Worm (Caenorhabditis elegans): Measurements from ENCODE around the gene rde-8.

DNA sequence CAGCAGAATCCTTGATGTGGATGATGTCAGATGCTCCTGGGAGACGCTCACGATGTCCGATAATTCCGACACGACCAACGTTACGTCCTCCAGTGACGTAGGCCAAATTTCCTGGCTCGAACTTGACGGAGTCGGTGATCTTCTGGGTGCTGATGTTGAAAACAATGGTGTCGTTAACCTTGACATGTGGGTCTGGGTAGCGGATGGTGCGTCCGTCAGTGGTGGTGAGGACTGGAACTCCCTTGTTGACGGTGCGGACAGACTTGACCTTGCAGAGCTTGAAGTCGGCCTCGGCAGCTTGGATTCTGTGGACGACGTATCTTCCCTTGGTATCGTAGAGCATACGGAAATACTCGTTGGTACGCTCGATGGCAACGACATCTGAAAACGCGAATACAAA is 19.1 kb downstream of the rde-8 start:
- TF ChIP-seq fos-1 (tag; optimal IDR thresholded peaks at IDR 0.05), result no peak
- TF ChIP-seq ceh-82 (tag; optimal IDR thresholded peaks at IDR 0.05), result no peak
- TF ChIP-seq egl-27 (tag; optimal IDR thresholded peaks at IDR 0.05), result no peak
- TF ChIP-seq unc-55 (GFP tag; optimal IDR thresholded peaks at IDR 0.05), result no peak
- no peak for TF ChIP-seq nhr-10 (tag; optimal IDR thresholded peaks at IDR 0.05)
- no peak for TF ChIP-seq nhr-77 (tag; optimal IDR thresholded peaks at IDR 0.05)
- no peak for TF ChIP-seq elt-1 (tag; optimal IDR thresholded peaks at IDR 0.05)
